Fruit fly (Drosophila melanogaster) S2 (cell line): ENCODE measurements around the gene Muc14A.

ENCODE experiments used
- CG8478 ChIP-seq: fragments of >200 bp; optimal IDR thresholded peaks from 2 replicates; lab custom pipeline; 2018
- CTCF ChIP-seq, 2 experiments: fragments of >200 bp; optimal IDR thresholded peaks; 2 replicates each; lab custom pipeline; 2018

dm6 chrX:15992527-15992897 lies 16.4 kb upstream of the Muc14A start:
- TF ChIP-seq CTCF (optimal IDR thresholded peaks at IDR 0.05; lab: Kevin White, UChicago), result no peak
- no peak for TF ChIP-seq CG8478 (lab: Kevin White, UChicago)
